Fruit fly (Drosophila melanogaster) whole organism, embryonic: Measurements from ENCODE around the gene CecA1.

Source experiments
- Bteb2 ChIP-seq: fragments of 200-800 bp; sonication (Bioruptor generic); optimal IDR thresholded peaks from 2 replicates; lab custom pipeline; 2016; ENCODE audit warnings: missing biosample characterization, missing genetic modification characterization
- CG10147 ChIP-seq: fragments of 200-800 bp; sonication (Bioruptor generic); optimal IDR thresholded peaks from 2 replicates; lab custom pipeline; 2019; ENCODE audit warnings: missing biosample characterization, mild to moderate bottlenecking, missing genetic modification characterization, moderate library complexity
- CG10321 ChIP-seq: fragments of 200-800 bp; sonication (Bioruptor generic); IDR thresholded peaks from 2 replicates; pipeline ENCODE4 v1.3.6; 2022; ENCODE audit warnings: missing biosample characterization, missing genetic modification characterization
- CG11695 ChIP-seq: fragments of 200-800 bp; sonication (Bioruptor generic); IDR thresholded peaks from 3 replicates; pipeline ENCODE4 v1.3.6; 2022; ENCODE audit warnings: missing biosample characterization, missing genetic modification characterization
- CG13424 ChIP-seq: fragments of 200-800 bp; sonication (Bioruptor generic); optimal IDR thresholded peaks from 2 replicates; lab custom pipeline; 2019; ENCODE audit warnings: missing biosample characterization, mild to moderate bottlenecking, missing genetic modification characterization, moderate library complexity
- CG14710 ChIP-seq: fragments of 200-800 bp; sonication (Bioruptor generic); optimal IDR thresholded peaks from 3 replicates; lab custom pipeline; 2019; ENCODE audit warnings: missing biosample characterization, mild to moderate bottlenecking, missing genetic modification characterization, moderate library complexity
- CG1832 ChIP-seq: fragments of 200-800 bp; sonication (Bioruptor generic); optimal IDR thresholded peaks from 2 replicates; lab custom pipeline; 2017; ENCODE audit warnings: missing biosample characterization, mild to moderate bottlenecking, missing genetic modification characterization, inconsistent platforms
- CG18476 ChIP-seq: fragments of 200-800 bp; sonication (Bioruptor generic); optimal IDR thresholded peaks from 2 replicates; lab custom pipeline; 2016; ENCODE audit warnings: missing biosample characterization, mild to moderate bottlenecking, missing genetic modification characterization
- CG2129 ChIP-seq: fragments of 200-800 bp; sonication (Bioruptor generic); IDR thresholded peaks from 2 replicates; pipeline ENCODE4 v1.3.6; 2022; ENCODE audit warnings: missing biosample characterization, missing genetic modification characterization; ENCODE audit not compliant: partially characterized antibody
- CG3163 ChIP-seq: fragments of 200-800 bp; sonication (Bioruptor generic); optimal IDR thresholded peaks from 3 replicates; lab custom pipeline; 2016; ENCODE audit warnings: missing biosample characterization, missing genetic modification characterization
- CG33213 ChIP-seq: fragments of 200-800 bp; sonication (Bioruptor generic); optimal IDR thresholded peaks from 3 replicates; lab custom pipeline; 2016; ENCODE audit warnings: missing biosample characterization, missing genetic modification characterization
- CG4617 ChIP-seq: fragments of 200-800 bp; sonication (Bioruptor generic); optimal IDR thresholded peaks from 3 replicates; lab custom pipeline; 2016; ENCODE audit warnings: missing biosample characterization, missing genetic modification characterization, borderline replicate concordance
- CG5180 ChIP-seq: fragments of 200-800 bp; sonication (Bioruptor generic); optimal IDR thresholded peaks from 3 replicates; lab custom pipeline; 2017; ENCODE audit warnings: missing biosample characterization, missing genetic modification characterization, mild to moderate bottlenecking, moderate library complexity, missing genetic modification reagents
- CG6765 ChIP-seq: fragments of 200-800 bp; sonication (Bioruptor generic); optimal IDR thresholded peaks from 3 replicates; lab custom pipeline; 2017; ENCODE audit warnings: missing biosample characterization, mild to moderate bottlenecking, missing genetic modification characterization
- CG6813 ChIP-seq: fragments of 200-800 bp; sonication (Bioruptor generic); optimal IDR thresholded peaks from 2 replicates; lab custom pipeline; 2017; ENCODE audit warnings: missing biosample characterization, missing genetic modification characterization, mild to moderate bottlenecking, moderate library complexity, missing genetic modification reagents
- CG7271 ChIP-seq: fragments of 200-800 bp; sonication (Bioruptor generic); optimal IDR thresholded peaks from 2 replicates; lab custom pipeline; 2018; ENCODE audit warnings: missing biosample characterization, mild to moderate bottlenecking, missing genetic modification characterization, moderate library complexity
- CG8388 ChIP-seq: fragments of 200-800 bp; sonication (Bioruptor generic); optimal IDR thresholded peaks from 2 replicates; lab custom pipeline; 2019; ENCODE audit warnings: missing biosample characterization, mild to moderate bottlenecking, missing genetic modification characterization, moderate library complexity
- Camta ChIP-seq: fragments of 200-800 bp; sonication (Bioruptor generic); optimal IDR thresholded peaks from 2 replicates; lab custom pipeline; 2016; ENCODE audit warnings: missing biosample characterization, missing genetic modification characterization
- CkIIα-i1 ChIP-seq: fragments of 200-800 bp; sonication (Bioruptor generic); IDR thresholded peaks from 2 replicates; pipeline ENCODE4 v1.3.6; 2022; ENCODE audit warnings: missing biosample characterization, missing genetic modification characterization
- Dll ChIP-seq: fragments of 200-800 bp; sonication (Bioruptor generic); IDR thresholded peaks from 4 replicates; pipeline ENCODE4 v1.3.6; 2022; ENCODE audit warnings: missing biosample characterization, missing genetic modification characterization; ENCODE audit not compliant: partially characterized antibody
- Fer2 ChIP-seq: fragments of 200-800 bp; sonication (Bioruptor generic); optimal IDR thresholded peaks from 2 replicates; lab custom pipeline; 2018; ENCODE audit warnings: missing biosample characterization, mild to moderate bottlenecking, missing genetic modification characterization, moderate library complexity
- Hey ChIP-seq: fragments of 200-800 bp; sonication (Bioruptor generic); optimal IDR thresholded peaks from 3 replicates; lab custom pipeline; 2018; ENCODE audit warnings: missing biosample characterization, mild to moderate bottlenecking, missing genetic modification characterization
- HmgD ChIP-seq: fragments of 200-800 bp; sonication (Bioruptor generic); optimal IDR thresholded peaks from 3 replicates; lab custom pipeline; 2016; ENCODE audit warnings: missing biosample characterization, missing genetic modification characterization
- Hmr ChIP-seq: fragments of 200-800 bp; sonication (Bioruptor generic); optimal IDR thresholded peaks from 3 replicates; lab custom pipeline; 2017; ENCODE audit warnings: mild to moderate bottlenecking, missing biosample characterization, missing genetic modification reagents, missing genetic modification characterization
- Kr ChIP-seq: fragments of 200-800 bp; sonication (Bioruptor generic); optimal IDR thresholded peaks from 2 replicates; lab custom pipeline; 2017; ENCODE audit warnings: missing biosample characterization, mild to moderate bottlenecking, missing genetic modification characterization
- Optix ChIP-seq: fragments of 200-800 bp; sonication (Bioruptor generic); IDR thresholded peaks from 3 replicates; pipeline ENCODE4 v1.3.6; 2022; ENCODE audit warnings: missing biosample characterization, missing genetic modification characterization
- Ravus ChIP-seq: fragments of 200-800 bp; sonication (Bioruptor generic); IDR thresholded peaks from 2 replicates; pipeline ENCODE4 v1.3.6; 2022; ENCODE audit warnings: missing biosample characterization, missing genetic modification characterization
- Rfx ChIP-seq: fragments of 200-800 bp; sonication (Bioruptor generic); IDR thresholded peaks from 2 replicates; pipeline ENCODE4 v1.3.6; 2022; ENCODE audit warnings: missing biosample characterization, missing genetic modification characterization
- Trl ChIP-seq, 3 experiments: fragments of >200 bp in 2 of 3; fragments of 200-800 bp in 1 of 3; sonication (Bioruptor generic) in 1 of 3; optimal IDR thresholded peaks; 2 replicates in 1 of 3; 3 replicates in 2 of 3; lab custom pipeline; 2016 to 2017; ENCODE audit warnings: missing biosample characterization in 1 of 3, missing genetic modification characterization in 1 of 3
- amos ChIP-seq: fragments of 200-800 bp; sonication (Bioruptor generic); IDR thresholded peaks from 2 replicates; pipeline ENCODE4 v1.3.6; 2022; ENCODE audit warnings: missing biosample characterization, missing genetic modification characterization; ENCODE audit not compliant: partially characterized antibody
- cg ChIP-seq: fragments of 200-800 bp; sonication (Bioruptor generic); optimal IDR thresholded peaks from 3 replicates; lab custom pipeline; 2019; ENCODE audit warnings: missing biosample characterization, mild to moderate bottlenecking, missing genetic modification characterization, moderate library complexity
- da ChIP-seq: fragments of 200-800 bp; sonication (Bioruptor generic); optimal IDR thresholded peaks from 2 replicates; lab custom pipeline; 2016; ENCODE audit warnings: missing biosample characterization, missing genetic modification characterization
- fd64A ChIP-seq: fragments of 200-800 bp; sonication (Bioruptor generic); optimal IDR thresholded peaks from 3 replicates; lab custom pipeline; 2018; ENCODE audit warnings: missing biosample characterization, mild to moderate bottlenecking, missing genetic modification characterization
- fu2 ChIP-seq: fragments of 200-800 bp; sonication (Bioruptor generic); optimal IDR thresholded peaks from 2 replicates; lab custom pipeline; 2016; ENCODE audit warnings: missing biosample characterization, missing genetic modification characterization
- kah ChIP-seq: fragments of 200-800 bp; sonication (Bioruptor generic); optimal IDR thresholded peaks from 2 replicates; lab custom pipeline; 2018; ENCODE audit warnings: missing biosample characterization, mild to moderate bottlenecking, missing genetic modification characterization
- lilli ChIP-seq: fragments of 200-800 bp; sonication (Bioruptor generic); optimal IDR thresholded peaks from 3 replicates; lab custom pipeline; 2016; ENCODE audit warnings: missing biosample characterization, missing genetic modification characterization
- lola ChIP-seq, 3 experiments: fragments of >200 bp in 2 of 3; fragments of 200-800 bp in 1 of 3; sonication (Bioruptor generic) in 1 of 3; optimal IDR thresholded peaks; 2 replicates each; lab custom pipeline; 2017 to 2019; ENCODE audit warnings: missing biosample characterization in 3 of 3, missing genetic modification characterization in 3 of 3, mild to moderate bottlenecking in 1 of 3, moderate library complexity in 1 of 3
- maf-S ChIP-seq: fragments of 200-800 bp; sonication (Bioruptor generic); optimal IDR thresholded peaks from 2 replicates; lab custom pipeline; 2016; ENCODE audit warnings: missing biosample characterization, missing genetic modification characterization
- odd ChIP-seq: fragments of 200-800 bp; sonication (Bioruptor generic); optimal IDR thresholded peaks from 2 replicates; lab custom pipeline; 2017; ENCODE audit warnings: missing biosample characterization, mild to moderate bottlenecking, missing genetic modification characterization
- onecut ChIP-seq: fragments of 200-800 bp; sonication (Bioruptor generic); IDR thresholded peaks from 2 replicates; pipeline ENCODE4 v1.3.6; 2022; ENCODE audit warnings: missing biosample characterization, missing genetic modification characterization
- org-1 ChIP-seq: fragments of 200-800 bp; sonication (Bioruptor generic); optimal IDR thresholded peaks from 2 replicates; lab custom pipeline; 2017; ENCODE audit warnings: missing biosample characterization, missing genetic modification characterization
- peb ChIP-seq: fragments of 200-800 bp; sonication (Bioruptor generic); IDR thresholded peaks from 2 replicates; pipeline ENCODE4 v1.3.6; 2022; ENCODE audit warnings: missing biosample characterization, missing genetic modification characterization
- sd ChIP-seq: fragments of 200-800 bp; sonication (Bioruptor generic); optimal IDR thresholded peaks from 3 replicates; lab custom pipeline; 2018; ENCODE audit warnings: missing biosample characterization, mild to moderate bottlenecking, missing genetic modification characterization, moderate library complexity
- slbo ChIP-seq: fragments of 200-800 bp; sonication (Bioruptor generic); IDR thresholded peaks from 2 replicates; pipeline ENCODE4 v1.3.6; 2022; ENCODE audit warnings: missing biosample characterization, missing genetic modification characterization
- tin ChIP-seq: fragments of 200-800 bp; sonication (Bioruptor generic); optimal IDR thresholded peaks from 3 replicates; lab custom pipeline; 2016; ENCODE audit warnings: missing biosample characterization, missing genetic modification characterization
- yki ChIP-seq: fragments of >200 bp; optimal IDR thresholded peaks from 3 replicates; lab custom pipeline; 2018
- zfh1 ChIP-seq: fragments of 200-800 bp; sonication (Bioruptor generic); IDR thresholded peaks from 3 replicates; pipeline ENCODE4 v1.3.6; 2022; ENCODE audit warnings: missing biosample characterization, missing genetic modification characterization

Gene CecA1

DNA sequence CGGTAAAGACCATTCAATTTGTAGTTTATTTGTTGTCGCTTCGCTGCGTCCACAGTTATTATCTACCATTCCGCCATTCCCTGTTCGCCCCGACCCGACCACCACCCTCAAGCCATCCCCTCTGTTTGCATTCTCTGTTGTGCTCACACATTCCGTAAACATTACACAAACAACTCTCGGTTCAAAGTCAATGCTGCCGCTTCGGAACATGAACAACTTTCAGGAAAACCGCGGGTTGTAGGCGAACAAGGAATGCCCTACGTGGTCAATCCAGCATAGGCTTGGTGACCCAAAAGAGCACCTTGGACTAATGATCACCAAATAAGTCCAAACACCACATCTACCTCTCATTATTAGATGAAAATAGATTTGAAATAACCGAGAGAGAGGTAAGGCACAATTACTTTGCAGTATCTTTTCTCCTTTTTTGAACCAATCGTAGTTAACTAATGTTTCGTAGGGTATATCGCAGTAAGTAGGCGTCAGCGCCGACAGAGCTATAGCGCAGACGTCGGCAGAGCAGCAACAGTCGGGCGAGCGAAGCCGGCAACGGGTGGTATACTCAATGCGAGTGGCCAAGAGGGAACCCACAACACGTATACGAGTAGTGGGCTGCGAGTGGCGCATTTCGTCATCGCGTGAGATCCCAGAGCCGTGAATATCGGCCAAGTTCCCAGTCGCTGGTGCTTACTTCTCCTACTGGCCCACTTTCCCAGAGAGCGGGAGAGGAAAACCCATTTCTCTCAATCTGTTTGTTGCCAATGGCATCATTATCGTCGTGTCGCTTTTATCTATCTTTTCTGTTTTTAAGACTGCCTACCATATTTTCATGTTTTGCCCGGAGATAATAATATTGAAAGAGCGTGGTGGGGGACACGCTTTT, 7.3 kb upstream of the CecA1 start (continued):
- TF ChIP-seq Hmr (peak; percentile 96), sd (tag; lab: Kevin White, UChicago) (peak; percentile 96), org-1 (GFP tag; lab: Kevin White, UChicago) (peak; percentile 96), yki (lab: Kevin White, UChicago) (no peak), Optix (peak; percentile 98), CG1832 (GFP tag; lab: Kevin White, UChicago) (no peak), CG2129 (GFP tag; lab: Robert Waterston, UW) (no peak), fd64A (GFP tag; lab: Kevin White, UChicago) (peak; percentile 91), Fer2 (tag; lab: Kevin White, UChicago) (peak; percentile 82), Hey (tag; lab: Kevin White, UChicago) (peak; percentile 60), CG18476 (GFP tag; lab: Kevin White, UChicago) (peak; percentile 96), fu2 (GFP tag; lab: Kevin White, UChicago) (peak; percentile 94), CG10147 (GFP tag; lab: Kevin White, UChicago) (peak; percentile 97), HmgD (GFP tag; lab: Kevin White, UChicago) (peak; percentile 94), lola (GFP tag; optimal IDR thresholded peaks at IDR 0.05; lab: Kevin White, UChicago) (peak in 1 of 3 experiments; percentile 81), kah (GFP tag; lab: Kevin White, UChicago) (peak; percentile 85), CG6813 (GFP tag; lab: Kevin White, UChicago) (peak; percentile 93), odd (GFP tag; lab: Kevin White, UChicago) (peak; percentile 90), tin (GFP tag; lab: Kevin White, UChicago) (peak; percentile 97), CkIIα-i1 (GFP tag; lab: Robert Waterston, UW) (peak; percentile 88), da (GFP tag; lab: Kevin White, UChicago) (peak; percentile 85), Kr (GFP tag; lab: Kevin White, UChicago) (peak; percentile 62), cg (GFP tag; lab: Kevin White, UChicago) (no peak), Camta (peak; percentile 98), CG7271 (tag; lab: Kevin White, UChicago) (peak; percentile 56), amos (GFP tag; lab: Robert Waterston, UW) (peak; percentile 38; the same call in 1 of the 2 replicates), CG13424 (peak; percentile 90), CG10321 (peak; percentile 53; the same call in 1 of the 2 replicates), Bteb2 (GFP tag; lab: Kevin White, UChicago) (peak; percentile 90), Rfx (GFP tag; lab: Robert Waterston, UW) (peak; percentile 95), maf-S (GFP tag; lab: Kevin White, UChicago) (peak; percentile 92), slbo (GFP tag; lab: Robert Waterston, UW) (peak; percentile 92), Dll (GFP tag; lab: Robert Waterston, UW) (no peak), Ravus (GFP tag; lab: Robert Waterston, UW) (peak; percentile 92), onecut (GFP tag; lab: Robert Waterston, UW) (peak; percentile 91), CG8388 (peak; percentile 88), Trl (optimal IDR thresholded peaks at IDR 0.05; lab: Kevin White, UChicago) (peak; percentile 65 to 83), Trl (GFP tag; optimal IDR thresholded peaks at IDR 0.05; lab: Kevin White, UChicago) (peak; percentile 97), CG14710 (peak; percentile 95), lilli (peak; percentile 96), peb (GFP tag; lab: Robert Waterston, UW) (peak; percentile 83; the same call in 1 of the 2 replicates), CG4617 (peak; percentile 83), CG33213 (peak; percentile 97), CG3163 (GFP tag; lab: Kevin White, UChicago) (peak; percentile 80), CG11695 (GFP tag; lab: Robert Waterston, UW) (peak; percentile 93), CG5180 (GFP tag; lab: Kevin White, UChicago) (peak; percentile 87), CG6765 (peak; percentile 90), zfh1 (GFP tag; lab: Robert Waterston, UW) (peak; percentile 88)
